Worm (Caenorhabditis elegans): ENCODE results near the gene znf-207.

The znf-207 gene

DNA sequence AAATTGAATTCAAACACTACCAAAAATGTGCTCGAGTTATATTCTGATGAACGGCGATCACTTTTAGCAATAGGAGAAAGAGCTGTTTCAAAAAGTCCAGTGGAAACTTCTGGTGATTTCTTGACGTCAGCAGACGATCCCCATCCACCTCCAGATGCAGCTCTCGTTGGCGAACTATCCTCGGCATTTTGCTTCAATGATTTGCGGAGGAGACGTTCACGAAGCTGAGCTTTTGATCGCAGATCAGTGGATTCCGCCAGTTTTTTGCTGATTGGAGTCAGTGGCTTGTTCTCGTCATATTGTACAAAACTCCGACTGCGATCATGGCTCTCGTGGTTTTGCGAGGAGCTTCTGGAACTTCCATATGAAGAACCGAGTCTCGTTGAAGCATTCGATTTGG is 25.4 kb downstream of the znf-207 start:
- TF ChIP-seq hlh-13 (GFP tag; optimal IDR thresholded peaks at IDR 0.05) (no peak), fkh-6 (tag; optimal IDR thresholded peaks at IDR 0.05) (no peak), ahr-1 (tag; optimal IDR thresholded peaks at IDR 0.05) (no peak), ama-1 (optimal IDR thresholded peaks at IDR 0.05) (no peak), tbx-2 (tag; optimal IDR thresholded peaks at IDR 0.05) (no peak), npax-4 (tag; optimal IDR thresholded peaks at IDR 0.05) (no peak), nhr-232 (tag; optimal IDR thresholded peaks at IDR 0.05) (no peak), mec-3 (tag; optimal IDR thresholded peaks at IDR 0.05; ENCODE audit: borderline replicate concordance) (no peak), tbx-7 (tag; optimal IDR thresholded peaks at IDR 0.05) (no peak), sox-4 (tag; optimal IDR thresholded peaks at IDR 0.05) (no peak), ztf-16 (tag; optimal IDR thresholded peaks at IDR 0.05) (no peak), lin-11 (tag; optimal IDR thresholded peaks at IDR 0.05) (no peak), sox-2 (GFP tag; IDR thresholded peaks at IDR 0.05) (no peak), pax-1 (tag; optimal IDR thresholded peaks at IDR 0.05) (no peak), fkh-10 (GFP tag; optimal IDR thresholded peaks at IDR 0.05) (no peak), T23F11.4 (GFP tag; optimal IDR thresholded peaks at IDR 0.05) (no peak), ttx-3 (tag; optimal IDR thresholded peaks at IDR 0.05) (no peak), hlh-6 (tag; optimal IDR thresholded peaks at IDR 0.05) (no peak), elt-2 (tag; optimal IDR thresholded peaks at IDR 0.05) (no peak)

DNA sequence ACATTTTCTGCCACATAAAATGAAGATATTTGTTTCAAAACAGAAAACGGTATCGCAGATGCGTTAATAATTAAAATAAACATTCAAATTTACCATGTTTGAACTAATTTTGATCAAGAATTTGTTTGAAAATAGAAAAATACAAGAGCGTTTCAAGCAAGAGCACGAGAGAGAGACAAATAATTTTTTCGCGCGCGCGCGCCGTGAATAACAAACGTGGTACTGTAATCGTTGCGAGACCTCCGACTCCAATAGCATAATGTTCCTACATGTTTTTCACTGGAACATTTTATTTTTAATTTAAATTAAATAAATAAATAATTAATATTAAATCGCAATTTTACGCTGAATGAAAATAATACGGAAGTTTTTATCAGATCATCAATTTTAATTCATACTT is 26.2 kb downstream of the znf-207 start, which contains the start of gene F54E12.2:
TSS of gene F54E12.2 (minus strand) at position 164 of the 400 bp plus-strand sequence.
- TF ChIP-seq unc-55 (GFP tag; optimal IDR thresholded peaks at IDR 0.05) (no peak), unc-3 (GFP tag; conservative IDR thresholded peaks at IDR 0.05) (no peak), unc-3 (tag; optimal IDR thresholded peaks at IDR 0.05) (no peak), pros-1 (tag; optimal IDR thresholded peaks at IDR 0.05) (no peak), ceh-34 (tag; optimal IDR thresholded peaks at IDR 0.05) (no peak), ceh-2 (tag; optimal IDR thresholded peaks at IDR 0.05) (no peak), dve-1 (tag; optimal IDR thresholded peaks at IDR 0.05) (no peak), hlh-13 (GFP tag; optimal IDR thresholded peaks at IDR 0.05) (no peak), pat-9 (tag; optimal IDR thresholded peaks at IDR 0.05) (no peak), ceh-48 (tag; optimal IDR thresholded peaks at IDR 0.05) (no peak), sox-2 (GFP tag; IDR thresholded peaks at IDR 0.05) (no peak), pqm-1 (tag; optimal IDR thresholded peaks at IDR 0.05) (no peak), ceh-19 (GFP tag; optimal IDR thresholded peaks at IDR 0.05) (no peak), hlh-6 (tag; optimal IDR thresholded peaks at IDR 0.05) (no peak), ceh-22 (tag; optimal IDR thresholded peaks at IDR 0.05) (no peak), F13H6.1 (tag; optimal IDR thresholded peaks at IDR 0.05) (no peak), pha-4 (tag; optimal IDR thresholded peaks at IDR 0.05) (no peak), hlh-30 (tag; optimal IDR thresholded peaks at IDR 0.05; ENCODE audit: insufficient read depth) (no peak), C38D4.7 (GFP tag; optimal IDR thresholded peaks at IDR 0.05) (no peak)

DNA sequence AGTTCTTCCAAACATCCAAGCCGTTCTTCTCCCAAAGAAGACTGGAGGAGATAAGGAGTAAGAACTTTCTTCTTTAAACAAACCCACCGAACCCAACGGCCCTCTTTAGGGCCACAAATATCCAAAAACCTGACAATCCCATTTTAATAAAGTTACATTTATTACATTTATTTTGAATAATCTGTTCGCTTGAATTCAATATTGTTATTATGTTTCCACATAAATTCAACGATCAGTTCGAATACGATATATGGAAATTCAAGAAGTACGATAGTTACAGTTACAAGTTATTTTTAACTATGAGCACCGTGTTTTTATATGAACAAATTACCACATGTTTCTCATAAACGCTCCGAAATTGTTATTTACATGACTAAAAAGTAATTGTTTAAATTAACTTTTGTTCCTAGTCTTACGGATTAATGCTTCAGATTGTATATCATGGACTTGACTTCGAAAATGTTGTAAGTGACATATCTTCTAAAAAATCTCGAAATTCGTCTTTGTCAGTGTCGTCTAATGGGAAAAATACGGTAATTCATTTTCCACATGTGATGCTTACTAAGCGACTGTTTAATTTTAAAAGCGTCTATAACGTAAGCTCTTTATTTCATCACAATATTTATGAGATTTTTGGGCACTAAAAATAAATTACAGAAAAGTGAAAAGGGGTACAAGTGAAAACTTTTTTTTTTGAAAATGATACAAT is 30.1 kb downstream of the znf-207 start:
- TF ChIP-seq pax-1 (tag; optimal IDR thresholded peaks at IDR 0.05), result no peak
- TF ChIP-seq ztf-16 (tag; optimal IDR thresholded peaks at IDR 0.05), result no peak
- no peak for TF ChIP-seq pha-2 (tag; optimal IDR thresholded peaks at IDR 0.05)
- no peak for TF ChIP-seq sdc-2 (tag; optimal IDR thresholded peaks at IDR 0.05)
- no peak for TF ChIP-seq pha-4 (tag; optimal IDR thresholded peaks at IDR 0.05)
- TF ChIP-seq sox-2 (GFP tag; IDR thresholded peaks at IDR 0.05), result no peak

DNA sequence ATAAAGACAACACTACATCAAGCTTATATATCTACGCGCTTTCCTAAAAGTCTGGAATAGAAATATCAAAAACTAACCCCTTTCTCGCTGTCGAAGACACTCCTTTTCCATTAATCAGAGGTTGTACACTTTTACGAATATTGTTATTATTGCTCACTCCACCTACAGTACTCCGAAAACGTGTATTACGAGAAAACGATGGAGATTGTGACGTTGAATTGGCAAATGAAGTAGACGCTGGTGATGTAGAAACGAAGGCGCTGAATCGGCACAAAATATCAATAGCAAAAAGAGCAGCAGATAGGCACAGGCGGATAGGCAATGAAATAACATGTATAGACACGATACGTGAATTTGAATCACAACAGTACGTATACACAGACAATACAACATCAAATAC is 33.5 kb downstream of the znf-207 start:
- TF ChIP-seq ceh-2 (tag; optimal IDR thresholded peaks at IDR 0.05) (no peak), ceh-24 (tag; optimal IDR thresholded peaks at IDR 0.05) (no peak), ama-1 (optimal IDR thresholded peaks at IDR 0.05) (no peak), pat-9 (tag; optimal IDR thresholded peaks at IDR 0.05) (no peak), hlh-13 (GFP tag; optimal IDR thresholded peaks at IDR 0.05) (no peak), pqm-1 (tag; optimal IDR thresholded peaks at IDR 0.05) (no peak), pha-4 (tag; optimal IDR thresholded peaks at IDR 0.05) (no peak), ets-4 (tag; optimal IDR thresholded peaks at IDR 0.05) (no peak), syd-9 (tag; optimal IDR thresholded peaks at IDR 0.05) (no peak), pax-1 (tag; optimal IDR thresholded peaks at IDR 0.05) (no peak), T23F11.4 (GFP tag; optimal IDR thresholded peaks at IDR 0.05) (no peak), C38D4.7 (GFP tag; optimal IDR thresholded peaks at IDR 0.05) (no peak), lin-11 (tag; optimal IDR thresholded peaks at IDR 0.05) (no peak), ahr-1 (tag; optimal IDR thresholded peaks at IDR 0.05) (no peak)
